Worm (Caenorhabditis elegans): Measurements from ENCODE around the gene acdh-8.
A peak's percentile ranks its signal among the peaks of the same experiment; 100 is the strongest.

acdh-8 gene

ce11 chrII:5781935-5782921 lies 12.1 kb upstream of the acdh-8 start, which contains the start of gene K05F1.6 (continued):
- TF ChIP-seq nhr-20 (tag; optimal IDR thresholded peaks at IDR 0.05) (peak; percentile 55), snpc-4 (tag; optimal IDR thresholded peaks at IDR 0.05) (no peak)

ce11 chrII:5785504-5785903 lies 8.8 kb upstream of the acdh-8 start:
- TF ChIP-seq blmp-1 (tag; optimal IDR thresholded peaks at IDR 0.05), result no peak
- no peak for TF ChIP-seq nhr-85 (tag)
- TF ChIP-seq ztf-11 (tag; optimal IDR thresholded peaks at IDR 0.05), result no peak
- TF ChIP-seq ama-1 (optimal IDR thresholded peaks at IDR 0.05), result no peak
- no peak for TF ChIP-seq hlh-17 (GFP tag; optimal IDR thresholded peaks at IDR 0.05; ENCODE audit: borderline replicate concordance)
- no peak for TF ChIP-seq dsc-1 (tag; optimal IDR thresholded peaks at IDR 0.05)
- TF ChIP-seq grh-1 (GFP tag; IDR thresholded peaks at IDR 0.05), result no peak
- no peak for TF ChIP-seq lsy-2 (tag; optimal IDR thresholded peaks at IDR 0.05)
- no peak for TF ChIP-seq nhr-47 (tag; optimal IDR thresholded peaks at IDR 0.05)
- no peak for TF ChIP-seq ztf-4 (tag; optimal IDR thresholded peaks at IDR 0.05)

- no peak for TF ChIP-seq pqm-1 (tag; optimal IDR thresholded peaks at IDR 0.05)
- TF ChIP-seq blmp-1 (tag; optimal IDR thresholded peaks at IDR 0.05), result no peak
- no peak for TF ChIP-seq jun-1 (tag; optimal IDR thresholded peaks at IDR 0.05)
- TF ChIP-seq ztf-11 (tag; optimal IDR thresholded peaks at IDR 0.05), result no peak
- TF ChIP-seq efl-1 (optimal IDR thresholded peaks at IDR 0.05), result no peak
- TF ChIP-seq efl-1 (GFP tag; optimal IDR thresholded peaks at IDR 0.05 in 1 of 2), result no peak
- TF ChIP-seq mef-2 (tag; optimal IDR thresholded peaks at IDR 0.05), result no peak
These were observed 5.5 kb upstream of the acdh-8 start, which contains the start of gene K05F1.13 for ce11 chrII:5788815-5789214. K05F1.13 (plus strand) TSS chrII:5789115.

ce11 chrII:5790313-5790773 lies 4.0 kb upstream of the acdh-8 start, which contains the start of gene lect-2:
lect-2 (plus strand) TSS chrII:5790723.
- TF ChIP-seq lin-14 (GFP tag; optimal IDR thresholded peaks at IDR 0.05), result peak; percentile 58
- no peak for TF ChIP-seq efl-1 (optimal IDR thresholded peaks at IDR 0.05)
- peak in 1 of 2 experiments; percentile 42 for TF ChIP-seq efl-1 (GFP tag; optimal IDR thresholded peaks at IDR 0.05 in 1 of 2)
- TF ChIP-seq rnt-1 (tag; optimal IDR thresholded peaks at IDR 0.05), result peak; percentile 36
- TF ChIP-seq aha-1 (tag; optimal IDR thresholded peaks at IDR 0.05), result no peak
- TF ChIP-seq pag-3 (tag; optimal IDR thresholded peaks at IDR 0.05; ENCODE audit: borderline replicate concordance, insufficient read depth), result peak; percentile 89
- no peak for TF ChIP-seq efl-3 (GFP tag; optimal IDR thresholded peaks at IDR 0.05)
- TF ChIP-seq nhr-71 (tag; optimal IDR thresholded peaks at IDR 0.05), result peak; percentile 0

- TF ChIP-seq nhr-85 (tag) (no peak), ama-1 (optimal IDR thresholded peaks at IDR 0.05) (no peak), sptf-1 (tag; optimal IDR thresholded peaks at IDR 0.05) (no peak), lin-35 (GFP tag; optimal IDR thresholded peaks at IDR 0.05) (no peak), jun-1 (tag; optimal IDR thresholded peaks at IDR 0.05) (no peak)
These were observed 1.8 kb upstream of the acdh-8 start, which contains the start of gene K05F1.14 for ce11 chrII:5792490-5792889. K05F1.14 (minus strand) TSS chrII:5792590.

ce11 chrII:5797348-5797977 lies 3.2 kb downstream of the acdh-8 start, which contains the start of the genes msp-63 and msp-142:
msp-63 (minus strand) TSS chrII:5797448.
msp-142 (plus strand) TSS chrII:5797927.
- no peak for TF ChIP-seq ztf-11 (tag; optimal IDR thresholded peaks at IDR 0.05)
- TF ChIP-seq hlh-17 (GFP tag; optimal IDR thresholded peaks at IDR 0.05; ENCODE audit: borderline replicate concordance), result no peak
- no peak for TF ChIP-seq egl-27 (tag; optimal IDR thresholded peaks at IDR 0.05)
- no peak for TF ChIP-seq ceh-88 (GFP tag; IDR thresholded peaks at IDR 0.05)
- no peak for TF ChIP-seq lir-3 (tag; optimal IDR thresholded peaks at IDR 0.05; ENCODE audit: poor library complexity)
- TF ChIP-seq jun-1 (tag; optimal IDR thresholded peaks at IDR 0.05), result no peak
- no peak for TF ChIP-seq skn-1 (tag; optimal IDR thresholded peaks at IDR 0.05)
- no peak for TF ChIP-seq F16B12.6 (tag; optimal IDR thresholded peaks at IDR 0.05)
- no peak for TF ChIP-seq mep-1 (tag; optimal IDR thresholded peaks at IDR 0.05)
- TF ChIP-seq ama-1 (optimal IDR thresholded peaks at IDR 0.05), result no peak
- no peak for TF ChIP-seq nhr-84 (tag; optimal IDR thresholded peaks at IDR 0.05)
- no peak for TF ChIP-seq lin-14 (GFP tag; optimal IDR thresholded peaks at IDR 0.05)
- TF ChIP-seq blmp-1 (tag; optimal IDR thresholded peaks at IDR 0.05), result no peak
- TF ChIP-seq vab-15 (tag; optimal IDR thresholded peaks at IDR 0.05), result no peak
- no peak for TF ChIP-seq lin-13 (GFP tag; optimal IDR thresholded peaks at IDR 0.05)
- no peak for TF ChIP-seq unc-62 (GFP tag; optimal IDR thresholded peaks at IDR 0.05)

Measured in whole organism, L1 larva.